Fruit fly (Drosophila melanogaster) whole organism, embryonic: Measurements from ENCODE around the gene Rab3GAP1.

ENCODE experiments used
- Adf1 ChIP-seq: fragments of 200-800 bp; sonication (Bioruptor generic); IDR thresholded peaks from 2 replicates; pipeline ENCODE4 v1.3.6; 2022; ENCODE audit warnings: missing biosample characterization, missing genetic modification characterization
- Antp ChIP-seq: fragments of 200-800 bp; sonication (Bioruptor generic); optimal IDR thresholded peaks from 3 replicates; lab custom pipeline; 2016; ENCODE audit warnings: missing biosample characterization, missing genetic modification characterization
- Atf3 ChIP-seq: fragments of 200-800 bp; sonication (Bioruptor generic); optimal IDR thresholded peaks from 3 replicates; lab custom pipeline; 2016; ENCODE audit warnings: missing biosample characterization, missing genetic modification characterization
- CG10147 ChIP-seq: fragments of 200-800 bp; sonication (Bioruptor generic); optimal IDR thresholded peaks from 2 replicates; lab custom pipeline; 2019; ENCODE audit warnings: missing biosample characterization, mild to moderate bottlenecking, missing genetic modification characterization, moderate library complexity
- CG12942 ChIP-seq: fragments of 200-800 bp; sonication (Bioruptor generic); optimal IDR thresholded peaks from 3 replicates; lab custom pipeline; 2016; ENCODE audit warnings: missing biosample characterization, missing genetic modification characterization
- CG14014 ChIP-seq: fragments of 200-800 bp; sonication (Bioruptor generic); IDR thresholded peaks from 2 replicates; pipeline ENCODE4 v1.3.6; 2022; ENCODE audit warnings: missing biosample characterization, missing genetic modification characterization
- CG14667 ChIP-seq: fragments of 200-800 bp; sonication (Bioruptor generic); IDR thresholded peaks from 2 replicates; pipeline ENCODE4 v1.3.6; 2022; ENCODE audit warnings: missing biosample characterization, missing genetic modification characterization
- CG15479 ChIP-seq: fragments of 200-800 bp; sonication (Bioruptor generic); optimal IDR thresholded peaks from 3 replicates; lab custom pipeline; 2019; ENCODE audit warnings: missing biosample characterization, mild to moderate bottlenecking, missing genetic modification characterization, moderate library complexity
- CG15696 ChIP-seq: fragments of 200-800 bp; sonication (Bioruptor generic); optimal IDR thresholded peaks from 2 replicates; lab custom pipeline; 2019; ENCODE audit warnings: missing biosample characterization, mild to moderate bottlenecking, missing genetic modification characterization, moderate library complexity
- CG18011 ChIP-seq: fragments of 200-800 bp; sonication (Bioruptor generic); optimal IDR thresholded peaks from 2 replicates; lab custom pipeline; 2017; ENCODE audit warnings: missing biosample characterization, missing genetic modification characterization, mild to moderate bottlenecking, moderate library complexity, missing genotype
- CG2116 ChIP-seq: fragments of 200-800 bp; sonication (Bioruptor generic); optimal IDR thresholded peaks from 3 replicates; lab custom pipeline; 2018; ENCODE audit warnings: missing biosample characterization, mild to moderate bottlenecking, missing genetic modification characterization
- CG2712 ChIP-seq: fragments of 200-800 bp; optimal IDR thresholded peaks from 3 replicates; lab custom pipeline; 2019; ENCODE audit warnings: missing biosample characterization, mild to moderate bottlenecking, missing genetic modification characterization, moderate library complexity
- CG2889 ChIP-seq: fragments of 200-800 bp; sonication (Bioruptor generic); IDR thresholded peaks from 3 replicates; pipeline ENCODE4 v1.3.6; 2022; ENCODE audit warnings: missing biosample characterization, missing genetic modification characterization
- CG30020 ChIP-seq: fragments of 200-800 bp; optimal IDR thresholded peaks from 2 replicates; lab custom pipeline; 2019; ENCODE audit warnings: missing biosample characterization, mild to moderate bottlenecking, missing genetic modification characterization, moderate library complexity
- CG3163 ChIP-seq: fragments of 200-800 bp; sonication (Bioruptor generic); optimal IDR thresholded peaks from 3 replicates; lab custom pipeline; 2016; ENCODE audit warnings: missing biosample characterization, missing genetic modification characterization
- CG32532 ChIP-seq: fragments of 200-800 bp; sonication (Bioruptor generic); IDR thresholded peaks from 2 replicates; pipeline ENCODE4 v1.3.6; 2022; ENCODE audit warnings: missing biosample characterization, missing genetic modification characterization
- CG3726 ChIP-seq: fragments of 200-800 bp; sonication (Bioruptor generic); IDR thresholded peaks from 3 replicates; pipeline ENCODE4, ENCODE4 v1.3.6; 2022; ENCODE audit warnings: missing biosample characterization, missing genetic modification characterization
- CG3838 ChIP-seq: fragments of 200-800 bp; sonication (Bioruptor generic); optimal IDR thresholded peaks from 3 replicates; lab custom pipeline; 2016; ENCODE audit warnings: missing biosample characterization, missing genetic modification characterization
- CG5953 ChIP-seq: fragments of 200-800 bp; sonication (Bioruptor generic); IDR thresholded peaks from 2 replicates; pipeline ENCODE4 v1.3.6; 2022; ENCODE audit warnings: missing biosample characterization, missing genetic modification characterization
- CG6813 ChIP-seq: fragments of 200-800 bp; sonication (Bioruptor generic); optimal IDR thresholded peaks from 2 replicates; lab custom pipeline; 2017; ENCODE audit warnings: missing biosample characterization, missing genetic modification characterization, mild to moderate bottlenecking, moderate library complexity, missing genetic modification reagents
- CG8478 ChIP-seq: fragments of >200 bp; optimal IDR thresholded peaks from 2 replicates; lab custom pipeline; 2018
- CG9797 ChIP-seq: fragments of 200-800 bp; sonication (Bioruptor generic); optimal IDR thresholded peaks from 3 replicates; lab custom pipeline; 2018; ENCODE audit warnings: missing biosample characterization, mild to moderate bottlenecking, missing genetic modification characterization
- Doc2 ChIP-seq: fragments of 200-800 bp; sonication (Bioruptor generic); IDR thresholded peaks from 2 replicates; pipeline ENCODE4 v1.3.6; 2022; ENCODE audit warnings: missing biosample characterization, missing genetic modification characterization
- E2f1 ChIP-seq: fragments of 200-800 bp; sonication (Bioruptor generic); IDR thresholded peaks from 2 replicates; pipeline ENCODE4 v1.3.6; 2022; ENCODE audit warnings: missing biosample characterization, missing genetic modification characterization
- HLH54F ChIP-seq: fragments of 200-800 bp; sonication (Bioruptor generic); optimal IDR thresholded peaks from 3 replicates; lab custom pipeline; 2016; ENCODE audit warnings: missing biosample characterization, missing genetic modification characterization
- Meics ChIP-seq: fragments of 200-800 bp; sonication (Bioruptor generic); optimal IDR thresholded peaks from 2 replicates; lab custom pipeline; 2017; ENCODE audit warnings: missing biosample characterization, mild to moderate bottlenecking, missing genetic modification characterization
- NFAT ChIP-seq: fragments of 200-800 bp; sonication (Bioruptor generic); IDR thresholded peaks from 2 replicates; pipeline ENCODE4 v1.3.6; 2022; ENCODE audit warnings: missing biosample characterization, missing genetic modification characterization
- NK7.1 ChIP-seq: fragments of 200-800 bp; sonication (Bioruptor generic); optimal IDR thresholded peaks from 3 replicates; lab custom pipeline; 2016; ENCODE audit warnings: missing biosample characterization, missing genetic modification characterization
- Nf-YB ChIP-seq: fragments of 200-800 bp; sonication (Bioruptor generic); optimal IDR thresholded peaks from 3 replicates; lab custom pipeline; 2019; ENCODE audit warnings: missing biosample characterization, mild to moderate bottlenecking, missing genetic modification characterization, moderate library complexity
- Scr ChIP-seq: fragments of 200-800 bp; sonication (Bioruptor generic); IDR thresholded peaks from 2 replicates; pipeline ENCODE4 v1.3.6; 2022; ENCODE audit warnings: missing biosample characterization, missing genetic modification characterization; ENCODE audit not compliant: partially characterized antibody
- Six4 ChIP-seq: fragments of 200-800 bp; sonication (Bioruptor generic); optimal IDR thresholded peaks from 2 replicates; lab custom pipeline; 2016; ENCODE audit warnings: missing biosample characterization, missing genetic modification characterization
- Stat92E ChIP-seq, 3 experiments: fragments of >200 bp in 2 of 3; fragments of 200-800 bp in 1 of 3; sonication (Bioruptor generic) in 1 of 3; optimal IDR thresholded peaks; 2 replicates each; lab custom pipeline; 2017 to 2019; ENCODE audit warnings: missing biosample characterization in 3 of 3, missing genetic modification characterization in 3 of 3, mild to moderate bottlenecking in 1 of 3, moderate library complexity in 1 of 3
- Tbp ChIP-seq: fragments of >200 bp; optimal IDR thresholded peaks from 2 replicates; lab custom pipeline; 2018; ENCODE audit warnings: missing biosample characterization, missing genetic modification characterization
- ac ChIP-seq: fragments of 200-800 bp; sonication (Bioruptor generic); optimal IDR thresholded peaks from 3 replicates; lab custom pipeline; 2017; ENCODE audit warnings: missing biosample characterization, mild to moderate bottlenecking, missing genetic modification characterization
- ap ChIP-seq: fragments of 200-800 bp; sonication (Bioruptor generic); IDR thresholded peaks from 2 replicates; pipeline ENCODE4 v1.3.6; 2022; ENCODE audit warnings: missing biosample characterization, missing genetic modification characterization
- caup ChIP-seq: fragments of 200-800 bp; sonication (Bioruptor generic); optimal IDR thresholded peaks from 3 replicates; lab custom pipeline; 2017; ENCODE audit warnings: missing biosample characterization, mild to moderate bottlenecking, missing genetic modification characterization, moderate library complexity; ENCODE audit not compliant: severe bottlenecking
- chm ChIP-seq: fragments of 200-800 bp; sonication (Bioruptor generic); IDR thresholded peaks from 2 replicates; pipeline ENCODE4 v1.3.6; 2022; ENCODE audit warnings: missing biosample characterization, missing genetic modification characterization
- corto ChIP-seq: fragments of 200-800 bp; sonication (Bioruptor generic); optimal IDR thresholded peaks from 2 replicates; lab custom pipeline; 2016; ENCODE audit warnings: missing biosample characterization, mild to moderate bottlenecking, missing genetic modification characterization, moderate library complexity
- crp ChIP-seq, 2 experiments: fragments of 200-800 bp; sonication (Bioruptor generic); optimal IDR thresholded peaks; 2 replicates in 1 of 2; 3 replicates in 1 of 2; lab custom pipeline; 2017; ENCODE audit warnings: missing biosample characterization in 2 of 2, missing genetic modification characterization in 2 of 2, mild to moderate bottlenecking in 1 of 2, moderate library complexity in 1 of 2
- ewg ChIP-seq: fragments of 200-800 bp; sonication (Bioruptor generic); optimal IDR thresholded peaks from 3 replicates; lab custom pipeline; 2017; ENCODE audit warnings: mild to moderate bottlenecking, missing biosample characterization, missing genetic modification reagents, missing genetic modification characterization
- gro ChIP-seq: fragments of 200-800 bp; sonication (Bioruptor generic); optimal IDR thresholded peaks from 2 replicates; lab custom pipeline; 2016; ENCODE audit warnings: missing biosample characterization, missing genetic modification characterization
- ken ChIP-seq: fragments of 200-800 bp; sonication (Bioruptor generic); IDR thresholded peaks from 3 replicates; pipeline ENCODE4 v1.3.6; 2022; ENCODE audit warnings: missing biosample characterization, missing genetic modification characterization
- lilli ChIP-seq: fragments of 200-800 bp; sonication (Bioruptor generic); optimal IDR thresholded peaks from 3 replicates; lab custom pipeline; 2016; ENCODE audit warnings: missing biosample characterization, missing genetic modification characterization
- maf-S ChIP-seq: fragments of 200-800 bp; sonication (Bioruptor generic); optimal IDR thresholded peaks from 2 replicates; lab custom pipeline; 2016; ENCODE audit warnings: missing biosample characterization, missing genetic modification characterization
- org-1 ChIP-seq: fragments of 200-800 bp; sonication (Bioruptor generic); optimal IDR thresholded peaks from 2 replicates; lab custom pipeline; 2017; ENCODE audit warnings: missing biosample characterization, missing genetic modification characterization
- otp ChIP-seq: fragments of 200-800 bp; sonication (Bioruptor generic); IDR thresholded peaks from 3 replicates; pipeline ENCODE4, ENCODE4 v1.3.6; 2022; ENCODE audit warnings: missing biosample characterization, missing genetic modification characterization
- ranshi ChIP-seq: fragments of 200-800 bp; sonication (Bioruptor generic); IDR thresholded peaks from 2 replicates; pipeline ENCODE4 v1.3.6; 2022; ENCODE audit warnings: missing biosample characterization, missing genetic modification characterization
- ro ChIP-seq: fragments of 200-800 bp; sonication (Bioruptor generic); IDR thresholded peaks from 2 replicates; pipeline ENCODE4 v1.3.6; 2022; ENCODE audit warnings: missing biosample characterization, missing genetic modification characterization
- row ChIP-seq: fragments of 200-800 bp; sonication (Bioruptor generic); IDR thresholded peaks from 3 replicates; pipeline ENCODE4 v1.3.6; 2022; ENCODE audit warnings: missing biosample characterization, missing genetic modification characterization
- sim ChIP-seq: fragments of 200-800 bp; sonication (Bioruptor generic); IDR thresholded peaks from 2 replicates; pipeline ENCODE4 v1.3.6; 2022; ENCODE audit warnings: missing biosample characterization, missing genetic modification characterization
- trh ChIP-seq: fragments of 200-800 bp; sonication (Bioruptor generic); optimal IDR thresholded peaks from 2 replicates; lab custom pipeline; 2016; ENCODE audit warnings: missing biosample characterization, missing genetic modification characterization
- yki ChIP-seq: fragments of >200 bp; optimal IDR thresholded peaks from 3 replicates; lab custom pipeline; 2018

The Rab3GAP1 gene

dm6 chr2L:1632730-1633172 lies 21.8 kb upstream of the Rab3GAP1 start (continued):
- TF ChIP-seq CG3726 (GFP tag; lab: Robert Waterston, UW): peak; percentile 96
- peak; percentile 98 for TF ChIP-seq otp (GFP tag; lab: Robert Waterston, UW)
- TF ChIP-seq ac (GFP tag; lab: Kevin White, UChicago): no peak
- TF ChIP-seq trh (GFP tag; lab: Kevin White, UChicago): peak; percentile 56
- TF ChIP-seq row (GFP tag; lab: Robert Waterston, UW): peak; percentile 99
- peak; percentile 87 for TF ChIP-seq CG12942 (GFP tag; lab: Kevin White, UChicago)
- TF ChIP-seq NFAT (GFP tag; lab: Robert Waterston, UW): peak; percentile 98
- TF ChIP-seq CG14667 (GFP tag; lab: Robert Waterston, UW): peak; percentile 96
- TF ChIP-seq CG6813: peak; percentile 73
- TF ChIP-seq ewg (GFP tag; lab: Kevin White, UChicago): peak; percentile 63
- peak; percentile 98 for TF ChIP-seq NK7.1 (GFP tag; lab: Kevin White, UChicago)
- TF ChIP-seq Atf3 (GFP tag; lab: Kevin White, UChicago): peak; percentile 82
- peak; percentile 99 for TF ChIP-seq caup (GFP tag; lab: Kevin White, UChicago)
- peak; percentile 95 for TF ChIP-seq Antp
- peak; percentile 66 for TF ChIP-seq CG18011 (GFP tag; lab: Kevin White, UChicago)
- TF ChIP-seq CG32532 (GFP tag; lab: Robert Waterston, UW): peak; percentile 98
- peak; percentile 96; the same call in 1 of the 2 replicates for TF ChIP-seq chm
- TF ChIP-seq CG14014: peak; percentile 99
- peak; percentile 85 for TF ChIP-seq Six4 (GFP tag; lab: Kevin White, UChicago)
- TF ChIP-seq CG3838 (GFP tag; lab: Kevin White, UChicago): peak; percentile 62
- TF ChIP-seq CG8478 (lab: Kevin White, UChicago): no peak
- TF ChIP-seq CG30020: peak; percentile 65
- peak; percentile 95 for TF ChIP-seq Meics (GFP tag; lab: Kevin White, UChicago)
- peak; percentile 97 for TF ChIP-seq Doc2
- TF ChIP-seq crp (GFP tag; optimal IDR thresholded peaks at IDR 0.05; lab: Kevin White, UChicago): peak in 1 of 2 experiments; percentile 60
- no peak for TF ChIP-seq Tbp (GFP tag; lab: Kevin White, UChicago)
- peak; percentile 92 for TF ChIP-seq CG10147 (GFP tag; lab: Kevin White, UChicago)
- TF ChIP-seq HLH54F: peak; percentile 95
- TF ChIP-seq ken: peak; percentile 89
- TF ChIP-seq CG2712: peak; percentile 75
- peak; percentile 91 for TF ChIP-seq ro (GFP tag; lab: Robert Waterston, UW)
- TF ChIP-seq maf-S (GFP tag; lab: Kevin White, UChicago): peak; percentile 96
- no peak for TF ChIP-seq corto (GFP tag; lab: Kevin White, UChicago)
- TF ChIP-seq Adf1 (GFP tag; lab: Robert Waterston, UW): peak; percentile 88
- TF ChIP-seq yki (lab: Kevin White, UChicago): no peak
- TF ChIP-seq org-1 (GFP tag; lab: Kevin White, UChicago): peak; percentile 94
- TF ChIP-seq Nf-YB (GFP tag; lab: Kevin White, UChicago): peak; percentile 74
- TF ChIP-seq CG2116: peak; percentile 43
- peak; percentile 98 for TF ChIP-seq lilli (GFP tag; lab: Kevin White, UChicago)
- peak; percentile 98 for TF ChIP-seq E2f1 (GFP tag; lab: Robert Waterston, UW)
- TF ChIP-seq CG2889 (GFP tag; lab: Robert Waterston, UW): peak; percentile 96
- no peak for TF ChIP-seq Stat92E (GFP tag; optimal IDR thresholded peaks at IDR 0.05; lab: Kevin White, UChicago)
- TF ChIP-seq CG15479: no peak
- no peak for TF ChIP-seq CG9797 (GFP tag; lab: Kevin White, UChicago)
- TF ChIP-seq CG3163 (GFP tag; lab: Kevin White, UChicago): peak; percentile 83
- peak; percentile 98 for TF ChIP-seq ranshi (GFP tag; lab: Robert Waterston, UW)
- TF ChIP-seq ap (GFP tag; lab: Robert Waterston, UW): peak; percentile 96
- TF ChIP-seq gro (GFP tag; lab: Kevin White, UChicago): peak; percentile 92
- TF ChIP-seq sim (GFP tag; lab: Robert Waterston, UW): peak; percentile 90
- TF ChIP-seq CG5953 (GFP tag; lab: Robert Waterston, UW): peak; percentile 97
- TF ChIP-seq CG15696 (tag; lab: Kevin White, UChicago): peak; percentile 45
- no peak for TF ChIP-seq Scr
